Fruit fly (Drosophila melanogaster) whole organism, embryonic: ENCODE data around the gene Sgsh.

ENCODE experiments used
- Bdp1 ChIP-seq: fragments of 200-800 bp; sonication (Bioruptor generic); optimal IDR thresholded peaks from 3 replicates; lab custom pipeline; 2016; ENCODE audit warnings: missing biosample characterization, missing genetic modification characterization
- CG10543 ChIP-seq: fragments of 200-800 bp; sonication (Bioruptor generic); optimal IDR thresholded peaks from 3 replicates; lab custom pipeline; 2017; ENCODE audit warnings: missing biosample characterization, mild to moderate bottlenecking, missing genetic modification characterization, moderate library complexity
- CG10979 ChIP-seq: fragments of 200-800 bp; sonication (Bioruptor generic); optimal IDR thresholded peaks from 2 replicates; lab custom pipeline; 2018; ENCODE audit warnings: missing biosample characterization, mild to moderate bottlenecking, missing genetic modification characterization, moderate library complexity
- CG11398 ChIP-seq: fragments of 200-800 bp; sonication (Bioruptor generic); optimal IDR thresholded peaks from 2 replicates; lab custom pipeline; 2016; ENCODE audit warnings: missing biosample characterization, missing genetic modification characterization
- CG11560 ChIP-seq: fragments of 200-800 bp; sonication (Bioruptor generic); IDR thresholded peaks from 3 replicates; pipeline ENCODE4 v1.3.6; 2022; ENCODE audit warnings: missing biosample characterization, missing genetic modification characterization
- CG12769 ChIP-seq: fragments of 200-800 bp; sonication (Bioruptor generic); optimal IDR thresholded peaks from 2 replicates; lab custom pipeline; 2019; ENCODE audit warnings: missing biosample characterization, mild to moderate bottlenecking, missing genetic modification characterization, moderate library complexity
- CG13424 ChIP-seq: fragments of 200-800 bp; sonication (Bioruptor generic); optimal IDR thresholded peaks from 2 replicates; lab custom pipeline; 2019; ENCODE audit warnings: missing biosample characterization, mild to moderate bottlenecking, missing genetic modification characterization, moderate library complexity
- CG15601 ChIP-seq: fragments of 200-800 bp; sonication (Bioruptor generic); optimal IDR thresholded peaks from 3 replicates; lab custom pipeline; 2019; ENCODE audit warnings: missing biosample characterization, mild to moderate bottlenecking, missing genetic modification characterization, moderate library complexity
- CG1603 ChIP-seq: fragments of 200-800 bp; sonication (Bioruptor generic); optimal IDR thresholded peaks from 2 replicates; lab custom pipeline; 2019; ENCODE audit warnings: missing biosample characterization, mild to moderate bottlenecking, missing genetic modification characterization, moderate library complexity
- CG18599 ChIP-seq: fragments of 200-800 bp; sonication (Bioruptor generic); optimal IDR thresholded peaks from 3 replicates; lab custom pipeline; 2017; ENCODE audit warnings: missing biosample characterization, missing genetic modification characterization, mild to moderate bottlenecking, moderate library complexity, missing genetic modification reagents
- CG2889 ChIP-seq: fragments of 200-800 bp; sonication (Bioruptor generic); IDR thresholded peaks from 3 replicates; pipeline ENCODE4 v1.3.6; 2022; ENCODE audit warnings: missing biosample characterization, missing genetic modification characterization
- CG32767 ChIP-seq: fragments of 200-800 bp; sonication (Bioruptor generic); IDR thresholded peaks from 2 replicates; pipeline ENCODE4 v1.3.6; 2022; ENCODE audit warnings: missing biosample characterization, missing genetic modification characterization
- CG33213 ChIP-seq: fragments of 200-800 bp; sonication (Bioruptor generic); optimal IDR thresholded peaks from 3 replicates; lab custom pipeline; 2016; ENCODE audit warnings: missing biosample characterization, missing genetic modification characterization
- CG34376 ChIP-seq: fragments of 200-800 bp; sonication (Bioruptor generic); optimal IDR thresholded peaks from 2 replicates; lab custom pipeline; 2018; ENCODE audit warnings: missing biosample characterization, mild to moderate bottlenecking, missing genetic modification characterization
- CG3726 ChIP-seq: fragments of 200-800 bp; sonication (Bioruptor generic); IDR thresholded peaks from 3 replicates; pipeline ENCODE4, ENCODE4 v1.3.6; 2022; ENCODE audit warnings: missing biosample characterization, missing genetic modification characterization
- CG4854 ChIP-seq: fragments of 200-800 bp; sonication (Bioruptor generic); optimal IDR thresholded peaks from 2 replicates; lab custom pipeline; 2016; ENCODE audit warnings: missing biosample characterization, missing genetic modification characterization, inconsistent platforms
- CG6654 ChIP-seq: fragments of 200-800 bp; sonication (Bioruptor generic); optimal IDR thresholded peaks from 2 replicates; lab custom pipeline; 2017; ENCODE audit warnings: missing biosample characterization, mild to moderate bottlenecking, missing genetic modification characterization
- CG6683 ChIP-seq: fragments of 200-800 bp; sonication (Bioruptor generic); optimal IDR thresholded peaks from 2 replicates; lab custom pipeline; 2017; ENCODE audit warnings: missing biosample characterization, mild to moderate bottlenecking, missing genetic modification characterization, missing genetic modification reagents
- CG6813 ChIP-seq: fragments of 200-800 bp; sonication (Bioruptor generic); optimal IDR thresholded peaks from 2 replicates; lab custom pipeline; 2017; ENCODE audit warnings: missing biosample characterization, missing genetic modification characterization, mild to moderate bottlenecking, moderate library complexity, missing genetic modification reagents
- Camta ChIP-seq: fragments of 200-800 bp; sonication (Bioruptor generic); optimal IDR thresholded peaks from 2 replicates; lab custom pipeline; 2016; ENCODE audit warnings: missing biosample characterization, missing genetic modification characterization
- Deaf1 ChIP-seq: fragments of 200-800 bp; optimal IDR thresholded peaks from 3 replicates; lab custom pipeline; 2019; ENCODE audit warnings: missing biosample characterization, mild to moderate bottlenecking, missing genetic modification characterization, moderate library complexity
- Dek ChIP-seq: fragments of 200-800 bp; sonication (Bioruptor generic); optimal IDR thresholded peaks from 3 replicates; lab custom pipeline; 2019; ENCODE audit warnings: missing biosample characterization, mild to moderate bottlenecking, missing genetic modification characterization, moderate library complexity
- Doc3 ChIP-seq: fragments of 200-800 bp; sonication (Bioruptor generic); IDR thresholded peaks from 3 replicates; pipeline ENCODE4 v1.3.6; 2022; ENCODE audit warnings: missing biosample characterization, missing genetic modification characterization; ENCODE audit not compliant: partially characterized antibody
- E2f2 ChIP-seq: fragments of 200-800 bp; sonication (Bioruptor generic); IDR thresholded peaks from 2 replicates; pipeline ENCODE4 v1.3.6; 2022; ENCODE audit warnings: missing biosample characterization, missing genetic modification characterization
- HLH3B ChIP-seq: fragments of 200-800 bp; sonication (Bioruptor generic); IDR thresholded peaks from 2 replicates; pipeline ENCODE4 v1.3.6; 2022; ENCODE audit warnings: missing biosample characterization, missing genetic modification characterization
- Lhr ChIP-seq: fragments of 200-800 bp; sonication (Bioruptor generic); optimal IDR thresholded peaks from 3 replicates; lab custom pipeline; 2017; ENCODE audit warnings: mild to moderate bottlenecking, missing biosample characterization, missing genetic modification reagents, missing genetic modification characterization
- MBD-R2 ChIP-seq: fragments of 200-800 bp; sonication (Bioruptor generic); IDR thresholded peaks from 2 replicates; pipeline ENCODE4 v1.3.6; 2022; ENCODE audit warnings: missing biosample characterization, missing genetic modification characterization
- Nf-YC ChIP-seq: fragments of 200-800 bp; optimal IDR thresholded peaks from 3 replicates; lab custom pipeline; 2019; ENCODE audit warnings: missing biosample characterization, mild to moderate bottlenecking, missing genetic modification characterization, moderate library complexity
- PHDP ChIP-seq: fragments of 200-800 bp; sonication (Bioruptor generic); optimal IDR thresholded peaks from 3 replicates; lab custom pipeline; 2018; ENCODE audit warnings: missing biosample characterization, mild to moderate bottlenecking, missing genetic modification characterization, moderate library complexity
- Ravus ChIP-seq: fragments of 200-800 bp; sonication (Bioruptor generic); IDR thresholded peaks from 2 replicates; pipeline ENCODE4 v1.3.6; 2022; ENCODE audit warnings: missing biosample characterization, missing genetic modification characterization
- Taf1 ChIP-seq: fragments of 200-800 bp; sonication (Bioruptor generic); IDR thresholded peaks from 2 replicates; pipeline ENCODE4 v1.3.6; 2022; ENCODE audit warnings: missing biosample characterization, missing genetic modification characterization
- amos ChIP-seq: fragments of 200-800 bp; sonication (Bioruptor generic); IDR thresholded peaks from 2 replicates; pipeline ENCODE4 v1.3.6; 2022; ENCODE audit warnings: missing biosample characterization, missing genetic modification characterization; ENCODE audit not compliant: partially characterized antibody
- chinmo ChIP-seq: fragments of 200-800 bp; sonication (Bioruptor generic); IDR thresholded peaks from 4 replicates; pipeline ENCODE4 v1.3.6; 2022; ENCODE audit warnings: missing biosample characterization, missing genetic modification characterization; ENCODE audit not compliant: partially characterized antibody
- dati ChIP-seq: fragments of 200-800 bp; sonication (Bioruptor generic); IDR thresholded peaks from 2 replicates; pipeline ENCODE4 v1.3.6; 2022; ENCODE audit warnings: missing biosample characterization, missing genetic modification characterization
- emc ChIP-seq: fragments of 200-800 bp; sonication (Bioruptor generic); optimal IDR thresholded peaks from 2 replicates; lab custom pipeline; 2016; ENCODE audit warnings: missing biosample characterization, missing genetic modification characterization
- fd102C ChIP-seq: fragments of 200-800 bp; sonication (Bioruptor generic); optimal IDR thresholded peaks from 2 replicates; lab custom pipeline; 2018; ENCODE audit warnings: missing biosample characterization, mild to moderate bottlenecking, missing genetic modification characterization, moderate library complexity
- fd96Cb ChIP-seq: fragments of 200-800 bp; sonication (Bioruptor generic); optimal IDR thresholded peaks from 2 replicates; lab custom pipeline; 2018; ENCODE audit warnings: missing biosample characterization, mild to moderate bottlenecking, missing genetic modification characterization, moderate library complexity
- ftz-f1 ChIP-seq: fragments of 200-800 bp; sonication (Bioruptor generic); optimal IDR thresholded peaks from 2 replicates; lab custom pipeline; 2016; ENCODE audit warnings: missing biosample characterization, missing genetic modification characterization
- fu2 ChIP-seq: fragments of 200-800 bp; sonication (Bioruptor generic); optimal IDR thresholded peaks from 2 replicates; lab custom pipeline; 2016; ENCODE audit warnings: missing biosample characterization, missing genetic modification characterization
- gt ChIP-seq: fragments of 200-800 bp; sonication (Bioruptor generic); IDR thresholded peaks from 2 replicates; pipeline ENCODE4 v1.3.6; 2022; ENCODE audit warnings: missing biosample characterization, missing genetic modification characterization
- mld ChIP-seq: fragments of 200-800 bp; sonication (Bioruptor generic); IDR thresholded peaks from 3 replicates; pipeline ENCODE4 v1.3.6; 2022; ENCODE audit warnings: missing biosample characterization, missing genetic modification characterization; ENCODE audit not compliant: partially characterized antibody
- nom ChIP-seq: fragments of 200-800 bp; sonication (Bioruptor generic); optimal IDR thresholded peaks from 2 replicates; lab custom pipeline; 2017; ENCODE audit warnings: missing biosample characterization, missing genetic modification characterization, mild to moderate bottlenecking, moderate library complexity, missing genetic modification reagents
- p53 ChIP-seq: fragments of 200-800 bp; sonication (Bioruptor generic); optimal IDR thresholded peaks from 2 replicates; lab custom pipeline; 2016; ENCODE audit warnings: missing biosample characterization, missing genetic modification characterization
- pho ChIP-seq: fragments of 200-800 bp; sonication (Bioruptor generic); optimal IDR thresholded peaks from 2 replicates; lab custom pipeline; 2016; ENCODE audit warnings: missing biosample characterization, missing genetic modification characterization
- tio ChIP-seq: fragments of 200-800 bp; sonication (Bioruptor generic); optimal IDR thresholded peaks from 2 replicates; lab custom pipeline; 2017; ENCODE audit warnings: missing biosample characterization, missing genetic modification characterization, inconsistent platforms
- ttk ChIP-seq: fragments of 200-800 bp; sonication (Bioruptor generic); IDR thresholded peaks from 2 replicates; pipeline ENCODE4 v2.1.2; 2022; ENCODE audit warnings: missing biosample characterization, missing genetic modification characterization
- usp ChIP-seq: fragments of >200 bp; optimal IDR thresholded peaks from 2 replicates; lab custom pipeline; 2017; ENCODE audit warnings: missing biosample characterization, missing genetic modification characterization
- zen ChIP-seq: fragments of 200-800 bp; sonication (Bioruptor generic); optimal IDR thresholded peaks from 3 replicates; lab custom pipeline; 2018; ENCODE audit warnings: missing biosample characterization, mild to moderate bottlenecking, missing genetic modification characterization, moderate library complexity

Gene Sgsh

dm6 chr3R:18905921-18906878 lies 6.5 kb downstream of the Sgsh start, which contains the start of gene EndoA (continued):
- TF ChIP-seq Dek, result peak; percentile 27
- no peak for TF ChIP-seq tio (GFP tag; lab: Kevin White, UChicago)
- no peak for TF ChIP-seq fd102C (GFP tag; lab: Kevin White, UChicago)
- peak; percentile 58 for TF ChIP-seq CG13424 (tag; lab: Kevin White, UChicago)
- TF ChIP-seq CG12769, result no peak
- TF ChIP-seq Lhr (GFP tag; lab: Kevin White, UChicago), result peak; percentile 56
- TF ChIP-seq Ravus (GFP tag; lab: Robert Waterston, UW), result no peak
- peak; percentile 23 for TF ChIP-seq zen (tag; lab: Kevin White, UChicago)
- TF ChIP-seq ttk, result no peak
- TF ChIP-seq CG18599 (GFP tag; lab: Kevin White, UChicago), result peak; percentile 61
- TF ChIP-seq mld (GFP tag; lab: Robert Waterston, UW), result no peak
- TF ChIP-seq p53 (GFP tag; lab: Kevin White, UChicago), result no peak
- no peak for TF ChIP-seq fu2 (GFP tag; lab: Kevin White, UChicago)
- peak; percentile 78 for TF ChIP-seq Nf-YC
- no peak for TF ChIP-seq CG6813 (GFP tag; lab: Kevin White, UChicago)
- TF ChIP-seq nom (GFP tag; lab: Kevin White, UChicago), result no peak
- peak; percentile 51 for TF ChIP-seq Deaf1 (tag; lab: Kevin White, UChicago)
- no peak for TF ChIP-seq CG2889 (GFP tag; lab: Robert Waterston, UW)
- peak; percentile 64 for TF ChIP-seq E2f2 (GFP tag; lab: Robert Waterston, UW)
- TF ChIP-seq amos (GFP tag; lab: Robert Waterston, UW), result peak; percentile 88
- TF ChIP-seq pho (GFP tag; lab: Kevin White, UChicago), result no peak
- peak; percentile 70 for TF ChIP-seq CG1603 (tag; lab: Kevin White, UChicago)
- TF ChIP-seq HLH3B, result 0 out of 2 replicates have a peak, but pooled peaks have one; percentile 42
- TF ChIP-seq CG33213 (GFP tag; lab: Kevin White, UChicago), result no peak
- TF ChIP-seq CG4854 (GFP tag; lab: Kevin White, UChicago), result no peak
- peak; percentile 51 for TF ChIP-seq CG10543 (GFP tag; lab: Kevin White, UChicago)
- TF ChIP-seq dati, result no peak
- TF ChIP-seq Bdp1 (GFP tag; lab: Kevin White, UChicago), result no peak
- TF ChIP-seq Camta (GFP tag; lab: Kevin White, UChicago), result no peak
- peak; percentile 42 for TF ChIP-seq ftz-f1 (GFP tag; lab: Kevin White, UChicago)
- TF ChIP-seq Doc3, result peak; percentile 57; the same call in 2 of the 3 replicates
- no peak for TF ChIP-seq emc
- TF ChIP-seq usp, result no peak
- no peak for TF ChIP-seq CG11560 (tag; lab: Robert Waterston, UW)
- peak; percentile 40 for TF ChIP-seq CG15601 (tag; lab: Kevin White, UChicago)
- no peak for TF ChIP-seq gt (GFP tag; lab: Robert Waterston, UW)
- no peak for TF ChIP-seq fd96Cb (tag; lab: Kevin White, UChicago)
- TF ChIP-seq CG10979 (tag; lab: Kevin White, UChicago), result peak; percentile 28
- peak; percentile 58 for TF ChIP-seq MBD-R2
- peak; percentile 48 for TF ChIP-seq PHDP (tag; lab: Kevin White, UChicago)
- TF ChIP-seq Taf1 (GFP tag; lab: Robert Waterston, UW), result peak; percentile 25; the same call in 1 of the 2 replicates
- no peak for TF ChIP-seq CG11398
- TF ChIP-seq chinmo (GFP tag; lab: Robert Waterston, UW), result 0 out of 4 replicates have a peak, but pooled peaks have one; percentile 14
- no peak for TF ChIP-seq CG6683 (GFP tag; lab: Kevin White, UChicago)
- TF ChIP-seq CG6654 (GFP tag; lab: Kevin White, UChicago), result no peak
- no peak for TF ChIP-seq CG34376 (GFP tag; lab: Kevin White, UChicago)
- no peak for TF ChIP-seq CG3726
- peak; percentile 88 for TF ChIP-seq CG32767
